Worm (Caenorhabditis elegans): ENCODE data around the gene art-1.

- TF ChIP-seq rnt-1 (tag; optimal IDR thresholded peaks at IDR 0.05) (no peak), che-1 (tag; optimal IDR thresholded peaks at IDR 0.05) (no peak), ceh-2 (tag; optimal IDR thresholded peaks at IDR 0.05) (no peak), nfya-1 (tag; optimal IDR thresholded peaks at IDR 0.05) (no peak), tbx-2 (tag; optimal IDR thresholded peaks at IDR 0.05) (no peak)
Observed at ce11 chrII:6958136-6958535, 13.9 kb downstream of the art-1 start.
